Fruit fly (Drosophila melanogaster) whole organism, prepupa: ENCODE results near the gene CG16865.

Experiments used
- Blimp-1 ChIP-seq: fragments of 200-800 bp; sonication (Bioruptor generic); optimal IDR thresholded peaks from 3 replicates; lab custom pipeline; 2017; ENCODE audit warnings: missing biosample characterization, missing genetic modification characterization, mild to moderate bottlenecking, moderate library complexity, missing genetic modification reagents
- CG10631 ChIP-seq: fragments of 200-800 bp; sonication (Bioruptor generic); optimal IDR thresholded peaks from 2 replicates; lab custom pipeline; 2016; ENCODE audit warnings: missing biosample characterization, missing genetic modification characterization
- CG10669 ChIP-seq: fragments of 200-800 bp; sonication (Bioruptor generic); optimal IDR thresholded peaks from 3 replicates; lab custom pipeline; 2018; ENCODE audit warnings: missing biosample characterization, mild to moderate bottlenecking, missing genetic modification characterization, moderate library complexity
- CG11762 ChIP-seq: fragments of 200-800 bp; sonication (Bioruptor generic); optimal IDR thresholded peaks from 3 replicates; lab custom pipeline; 2016; ENCODE audit warnings: missing biosample characterization, missing genetic modification characterization; ENCODE audit not compliant: insufficient read depth
- CG11902 ChIP-seq: fragments of 200-800 bp; sonication (Bioruptor generic); optimal IDR thresholded peaks from 3 replicates; lab custom pipeline; 2016; ENCODE audit warnings: missing biosample characterization, missing genetic modification characterization
- CG16779 ChIP-seq: fragments of 200-800 bp; sonication (Bioruptor generic); optimal IDR thresholded peaks from 3 replicates; lab custom pipeline; 2017; ENCODE audit warnings: missing biosample characterization, mild to moderate bottlenecking, missing genetic modification characterization
- CG3032 ChIP-seq: fragments of 200-800 bp; optimal IDR thresholded peaks from 2 replicates; lab custom pipeline; 2019; ENCODE audit warnings: missing biosample characterization, mild to moderate bottlenecking, missing genetic modification characterization, moderate library complexity
- CG31627 ChIP-seq: fragments of 200-800 bp; sonication (Bioruptor generic); optimal IDR thresholded peaks from 3 replicates; lab custom pipeline; 2016; ENCODE audit warnings: missing biosample characterization, missing genetic modification characterization
- CG32006 ChIP-seq: fragments of 200-800 bp; sonication (Bioruptor generic); optimal IDR thresholded peaks from 3 replicates; lab custom pipeline; 2017; ENCODE audit warnings: missing biosample characterization, mild to moderate bottlenecking, missing genetic modification characterization
- CG34406 ChIP-seq: fragments of 200-800 bp; sonication (Bioruptor generic); optimal IDR thresholded peaks from 3 replicates; lab custom pipeline; 2016; ENCODE audit warnings: missing biosample characterization, missing genetic modification characterization
- CG3919 ChIP-seq: fragments of 200-800 bp; sonication (Bioruptor generic); optimal IDR thresholded peaks from 3 replicates; lab custom pipeline; 2016; ENCODE audit warnings: missing biosample characterization, missing genetic modification characterization
- CG4318 ChIP-seq: fragments of 200-800 bp; sonication (Bioruptor generic); optimal IDR thresholded peaks from 3 replicates; lab custom pipeline; 2017; ENCODE audit warnings: missing biosample characterization, mild to moderate bottlenecking, missing genetic modification characterization
- CG6163 ChIP-seq: fragments of 200-800 bp; sonication (Bioruptor generic); IDR thresholded peaks from 3 replicates; pipeline ENCODE4 v1.3.6; 2022; ENCODE audit warnings: missing biosample characterization, missing genetic modification characterization
- CG6792 ChIP-seq: fragments of 200-800 bp; sonication (Bioruptor generic); optimal IDR thresholded peaks from 3 replicates; lab custom pipeline; 2016; ENCODE audit warnings: missing biosample characterization, missing genetic modification characterization
- CG6854 ChIP-seq: fragments of 200-800 bp; sonication (Bioruptor generic); optimal IDR thresholded peaks from 2 replicates; lab custom pipeline; 2017; ENCODE audit warnings: missing biosample characterization, mild to moderate bottlenecking, missing genetic modification characterization
- CG7368 ChIP-seq: fragments of 200-800 bp; sonication (Bioruptor generic); optimal IDR thresholded peaks from 3 replicates; lab custom pipeline; 2016; ENCODE audit warnings: missing biosample characterization, missing genetic modification characterization
- CG8119 ChIP-seq: fragments of 200-800 bp; sonication (Bioruptor generic); IDR thresholded peaks from 3 replicates; pipeline ENCODE4 v1.3.6; 2022; ENCODE audit warnings: missing biosample characterization, missing genetic modification characterization
- CG8319 ChIP-seq: fragments of 200-800 bp; sonication (Bioruptor generic); optimal IDR thresholded peaks from 3 replicates; lab custom pipeline; 2016; ENCODE audit warnings: missing biosample characterization, missing genetic modification characterization
- CG9139 ChIP-seq: fragments of 200-800 bp; sonication (Bioruptor generic); optimal IDR thresholded peaks from 3 replicates; lab custom pipeline; 2017; ENCODE audit warnings: missing biosample characterization, mild to moderate bottlenecking, missing genetic modification characterization
- Eip75B ChIP-seq: fragments of 200-800 bp; sonication (Bioruptor generic); optimal IDR thresholded peaks from 3 replicates; lab custom pipeline; 2016; ENCODE audit warnings: missing biosample characterization, missing genetic modification characterization
- Eip78C ChIP-seq: fragments of 200-800 bp; sonication (Bioruptor generic); peaks from one replicate; lab custom pipeline; 2016; ENCODE audit warnings: missing biosample characterization, missing genetic modification characterization
- Ets21C ChIP-seq: fragments of 200-800 bp; sonication (Bioruptor generic); optimal IDR thresholded peaks from 3 replicates; lab custom pipeline; 2016; ENCODE audit warnings: missing biosample characterization, missing genetic modification characterization
- Ets96B ChIP-seq: fragments of 200-800 bp; optimal IDR thresholded peaks from 2 replicates; lab custom pipeline; 2019; ENCODE audit warnings: missing biosample characterization, mild to moderate bottlenecking, missing genetic modification characterization, moderate library complexity
- Gug ChIP-seq: fragments of 200-800 bp; sonication (Bioruptor generic); IDR thresholded peaks from 2 replicates; pipeline ENCODE4 v1.3.6; 2022; ENCODE audit warnings: missing biosample characterization, missing genetic modification characterization
- Hr39 ChIP-seq: fragments of 200-800 bp; sonication (Bioruptor generic); optimal IDR thresholded peaks from 2 replicates; lab custom pipeline; 2016; ENCODE audit warnings: missing biosample characterization, missing genetic modification characterization
- Hr4 ChIP-seq: fragments of 200-800 bp; sonication (Bioruptor generic); optimal IDR thresholded peaks from 3 replicates; lab custom pipeline; 2016; ENCODE audit warnings: missing biosample characterization, missing genetic modification characterization
- OdsH ChIP-seq: fragments of 200-800 bp; sonication (Bioruptor generic); optimal IDR thresholded peaks from 3 replicates; lab custom pipeline; 2016; ENCODE audit warnings: missing biosample characterization, missing genetic modification characterization
- Sox102F ChIP-seq: fragments of 200-800 bp; sonication (Bioruptor generic); optimal IDR thresholded peaks from 2 replicates; lab custom pipeline; 2016; ENCODE audit warnings: missing biosample characterization, mild to moderate bottlenecking, missing genetic modification characterization
- Sox14 ChIP-seq: fragments of 200-800 bp; sonication (Bioruptor generic); optimal IDR thresholded peaks from 3 replicates; lab custom pipeline; 2016; ENCODE audit warnings: missing biosample characterization, missing genetic modification characterization
- Sox15 ChIP-seq: fragments of 200-800 bp; sonication (Bioruptor generic); optimal IDR thresholded peaks from 3 replicates; lab custom pipeline; 2016; ENCODE audit warnings: missing biosample characterization, missing genetic modification characterization
- achi ChIP-seq: fragments of 200-800 bp; sonication (Bioruptor generic); optimal IDR thresholded peaks from 3 replicates; lab custom pipeline; 2016; ENCODE audit warnings: missing biosample characterization, missing genetic modification characterization
- cyc ChIP-seq: fragments of 200-800 bp; sonication (Bioruptor generic); optimal IDR thresholded peaks from 3 replicates; lab custom pipeline; 2016; ENCODE audit warnings: missing biosample characterization, missing genetic modification characterization
- dac ChIP-seq: fragments of 200-800 bp; sonication (Bioruptor generic); optimal IDR thresholded peaks from 2 replicates; lab custom pipeline; 2017; ENCODE audit warnings: missing biosample characterization, mild to moderate bottlenecking, missing genetic modification characterization
- eg ChIP-seq: fragments of 200-800 bp; sonication (Bioruptor generic); IDR thresholded peaks from 3 replicates; pipeline ENCODE4 v1.3.6; 2022; ENCODE audit warnings: missing biosample characterization, missing genetic modification characterization
- esn ChIP-seq: fragments of 200-800 bp; sonication (Bioruptor generic); optimal IDR thresholded peaks from 2 replicates; lab custom pipeline; 2016; ENCODE audit warnings: missing biosample characterization, mild to moderate bottlenecking, missing genetic modification characterization, moderate library complexity
- fd85E ChIP-seq: fragments of 200-800 bp; sonication (Bioruptor generic); optimal IDR thresholded peaks from 3 replicates; lab custom pipeline; 2016; ENCODE audit warnings: missing biosample characterization, missing genetic modification characterization
- fkh ChIP-seq: fragments of 200-800 bp; sonication (Bioruptor generic); optimal IDR thresholded peaks from 3 replicates; lab custom pipeline; 2017; ENCODE audit warnings: missing biosample characterization, mild to moderate bottlenecking, missing genetic modification characterization, moderate library complexity
- lz ChIP-seq: fragments of 200-800 bp; sonication (Bioruptor generic); optimal IDR thresholded peaks from 3 replicates; lab custom pipeline; 2016; ENCODE audit warnings: missing biosample characterization, missing genetic modification characterization
- net ChIP-seq: fragments of 200-800 bp; sonication (Bioruptor generic); optimal IDR thresholded peaks from 3 replicates; lab custom pipeline; 2016; ENCODE audit warnings: missing biosample characterization, missing genetic modification characterization
- salr ChIP-seq, 2 experiments: fragments of 200-800 bp; sonication (Bioruptor generic); optimal IDR thresholded peaks; 3 replicates each; lab custom pipeline; 2016 to 2018; ENCODE audit warnings: missing biosample characterization in 2 of 2, missing genetic modification characterization in 2 of 2, mild to moderate bottlenecking in 1 of 2
- svp ChIP-seq: fragments of 200-800 bp; sonication (Bioruptor generic); peaks from one replicate; lab custom pipeline; 2016; ENCODE audit warnings: missing biosample characterization, missing genetic modification characterization
- topi ChIP-seq: fragments of 200-800 bp; sonication (Bioruptor generic); optimal IDR thresholded peaks from 3 replicates; lab custom pipeline; 2016; ENCODE audit warnings: missing biosample characterization, missing genetic modification characterization

Gene CG16865

dm6 chr2L:13780109-13780947 is 31.0 kb upstream of the CG16865 start, which contains the start of the genes CG9008 and p38b (continued):
- TF ChIP-seq Eip78C (GFP tag; lab: Kevin White, UChicago) (peak; percentile 97), OdsH (GFP tag; lab: Kevin White, UChicago) (peak; percentile 80), achi (GFP tag; lab: Kevin White, UChicago) (peak; percentile 79), CG10669 (GFP tag; lab: Kevin White, UChicago) (peak; percentile 73), fkh (GFP tag; lab: Kevin White, UChicago) (peak; percentile 47), esn (GFP tag; lab: Kevin White, UChicago) (peak; percentile 89), CG3032 (tag; lab: Kevin White, UChicago) (peak; percentile 86), Ets21C (GFP tag; lab: Kevin White, UChicago) (peak; percentile 36), CG6854 (GFP tag; lab: Kevin White, UChicago) (peak; percentile 5), CG4318 (GFP tag; lab: Kevin White, UChicago) (peak; percentile 84), CG6792 (GFP tag; lab: Kevin White, UChicago) (peak; percentile 77), CG11762 (peak; percentile 71), cyc (peak; percentile 76), eg (GFP tag; lab: Robert Waterston, UW) (peak; percentile 69; the same call in 2 of the 3 replicates), Blimp-1 (GFP tag; lab: Kevin White, UChicago) (peak; percentile 65), Hr4 (peak; percentile 71), Ets96B (tag; lab: Kevin White, UChicago) (peak; percentile 88), lz (GFP tag; lab: Kevin White, UChicago) (peak; percentile 74), fd85E (GFP tag; lab: Kevin White, UChicago) (peak; percentile 36), CG3919 (GFP tag; lab: Kevin White, UChicago) (peak; percentile 71), Sox15 (GFP tag; lab: Kevin White, UChicago) (peak; percentile 76), Hr39 (GFP tag; lab: Kevin White, UChicago) (peak; percentile 56), CG6163 (peak; percentile 44; the same call in 1 of the 3 replicates), net (GFP tag; lab: Kevin White, UChicago) (peak; percentile 76), CG9139 (peak; percentile 58), CG16779 (tag; lab: Kevin White, UChicago) (peak; percentile 73), CG8119 (GFP tag; lab: Robert Waterston, UW) (peak; percentile 65; the same call in 1 of the 3 replicates), salr (GFP tag; optimal IDR thresholded peaks at IDR 0.05; lab: Kevin White, UChicago) (peak; percentile 19 to 86), topi (GFP tag; lab: Kevin White, UChicago) (peak; percentile 68), Gug (GFP tag; lab: Robert Waterston, UW) (peak; percentile 57), CG32006 (GFP tag; lab: Kevin White, UChicago) (peak; percentile 92), CG7368 (GFP tag; lab: Kevin White, UChicago) (peak; percentile 65)

dm6 chr2L:13783264-13784154 is 27.8 kb upstream of the CG16865 start, which contains the start of gene Eato:
TSS of gene Eato (plus strand) at chr2L:13784084.
- TF ChIP-seq topi (GFP tag; lab: Kevin White, UChicago): peak; percentile 6
- TF ChIP-seq CG8119 (GFP tag; lab: Robert Waterston, UW): 0 out of 3 replicates have a peak, but pooled peaks have one; percentile 41
- no peak for TF ChIP-seq CG10669 (GFP tag; lab: Kevin White, UChicago)
- TF ChIP-seq CG31627 (GFP tag; lab: Kevin White, UChicago): peak; percentile 33
- TF ChIP-seq CG6163: no peak; the same call in 2 of the 3 replicates
- peak; percentile 56 for TF ChIP-seq Sox14 (GFP tag; lab: Kevin White, UChicago)
- peak; percentile 17 for TF ChIP-seq CG8319 (GFP tag; lab: Kevin White, UChicago)
- no peak for TF ChIP-seq Sox15 (GFP tag; lab: Kevin White, UChicago)
- no peak for TF ChIP-seq CG6854 (GFP tag; lab: Kevin White, UChicago)
- TF ChIP-seq lz (GFP tag; lab: Kevin White, UChicago): no peak
- TF ChIP-seq CG3032 (tag; lab: Kevin White, UChicago): peak; percentile 35
- no peak for TF ChIP-seq CG9139
- peak; percentile 50 for TF ChIP-seq CG11902
- TF ChIP-seq CG34406 (GFP tag; lab: Kevin White, UChicago): peak; percentile 15
- TF ChIP-seq Eip75B (GFP tag; lab: Kevin White, UChicago): no peak
- peak; percentile 43 for TF ChIP-seq esn (GFP tag; lab: Kevin White, UChicago)
- TF ChIP-seq dac: no peak
- TF ChIP-seq Eip78C (GFP tag; lab: Kevin White, UChicago): peak; percentile 81
- TF ChIP-seq Ets96B (tag; lab: Kevin White, UChicago): peak; percentile 5
- peak; percentile 34 for TF ChIP-seq cyc
- peak; percentile 39 for TF ChIP-seq CG10631 (GFP tag; lab: Kevin White, UChicago)
- TF ChIP-seq svp (GFP tag; lab: Kevin White, UChicago): no peak
- peak; percentile 33; the same call in 1 of the 2 replicates for TF ChIP-seq Gug (GFP tag; lab: Robert Waterston, UW)
- no peak for TF ChIP-seq Sox102F (GFP tag; lab: Kevin White, UChicago)
- TF ChIP-seq, all 60 proteins: peak for 14
